Fruit fly (Drosophila melanogaster): ENCODE measurements around the gene CG32485.
A peak's percentile ranks its signal among the peaks of the same experiment; 100 is the strongest.

CG32485 gene

dm6 chr3L:3083329-3084083, 33.4 kb downstream of the CG32485 start (continued):
- TF ChIP-seq CG42726 (GFP tag; IDR thresholded peaks at IDR 0.05; ENCODE audit: partially characterized antibody): 0 out of 2 replicates have a peak, but pooled peaks have one; percentile 7
- TF ChIP-seq CG15479 (GFP tag; optimal IDR thresholded peaks at IDR 0.05): no peak
- peak; percentile 87 for TF ChIP-seq CG6813 (GFP tag; optimal IDR thresholded peaks at IDR 0.05)
- no peak for TF ChIP-seq lmd (GFP tag; IDR thresholded peaks at IDR 0.05)
- TF ChIP-seq CG12744 (GFP tag; optimal IDR thresholded peaks at IDR 0.05): no peak
- no peak for TF ChIP-seq CG6175 (GFP tag; IDR thresholded peaks at IDR 0.05)
- peak; percentile 77 for TF ChIP-seq CG6254 (GFP tag; optimal IDR thresholded peaks at IDR 0.05)
- peak; percentile 37 for TF ChIP-seq CG17385 (GFP tag; optimal IDR thresholded peaks at IDR 0.05)
- TF ChIP-seq CG12236 (GFP tag; optimal IDR thresholded peaks at IDR 0.05): peak; percentile 33
- 0 out of 3 replicates have a peak, but pooled peaks have one; percentile 44 for TF ChIP-seq CG11093 (GFP tag; IDR thresholded peaks at IDR 0.05)
- peak; percentile 69 for TF ChIP-seq CG1603 (tag; optimal IDR thresholded peaks at IDR 0.05)
- TF ChIP-seq CG33213 (GFP tag; optimal IDR thresholded peaks at IDR 0.05): no peak
- no peak for TF ChIP-seq sc (optimal IDR thresholded peaks at IDR 0.05)
- peak; percentile 45 for TF ChIP-seq sc (GFP tag; optimal IDR thresholded peaks at IDR 0.05)
- no peak for TF ChIP-seq Hr39 (optimal IDR thresholded peaks at IDR 0.05)
- no peak for TF ChIP-seq so (GFP tag; IDR thresholded peaks at IDR 0.05)
- peak; percentile 56 for TF ChIP-seq Jarid2 (GFP tag; optimal IDR thresholded peaks at IDR 0.05)
- peak; percentile 10 to 39 for TF ChIP-seq Trl (optimal IDR thresholded peaks at IDR 0.05)
- peak; percentile 56 for TF ChIP-seq Trl (GFP tag; optimal IDR thresholded peaks at IDR 0.05)
- TF ChIP-seq CG9932 (GFP tag; IDR thresholded peaks at IDR 0.05): peak; percentile 4; the same call in 1 of the 2 replicates
- no peak for TF ChIP-seq Lpt (GFP tag; optimal IDR thresholded peaks at IDR 0.05)
- TF ChIP-seq CG7928 (GFP tag; optimal IDR thresholded peaks at IDR 0.05): no peak
- TF ChIP-seq CG10543 (GFP tag; optimal IDR thresholded peaks at IDR 0.05): peak; percentile 89
- no peak for TF ChIP-seq az2 (GFP tag; optimal IDR thresholded peaks at IDR 0.05)
- TF ChIP-seq inv (GFP tag; IDR thresholded peaks at IDR 0.05; ENCODE audit: partially characterized antibody): no peak
- no peak for TF ChIP-seq CG10565 (GFP tag; optimal IDR thresholded peaks at IDR 0.05)
- TF ChIP-seq wek (GFP tag; optimal IDR thresholded peaks at IDR 0.05): peak; percentile 53
- peak; percentile 70 for TF ChIP-seq CG15696 (tag; optimal IDR thresholded peaks at IDR 0.05)
- no peak for TF ChIP-seq phol (tag; optimal IDR thresholded peaks at IDR 0.05)
- peak; percentile 75 for TF ChIP-seq ATbp (GFP tag; optimal IDR thresholded peaks at IDR 0.05)
- TF ChIP-seq CG12071 (GFP tag; optimal IDR thresholded peaks at IDR 0.05): peak; percentile 63
- TF ChIP-seq eve (GFP tag; optimal IDR thresholded peaks at IDR 0.05): peak in 1 of 2 experiments; percentile 77
- TF ChIP-seq Ravus (GFP tag; IDR thresholded peaks at IDR 0.05): no peak
- TF ChIP-seq CG6654 (GFP tag; optimal IDR thresholded peaks at IDR 0.05): peak; percentile 7
- TF ChIP-seq CG2116 (GFP tag; optimal IDR thresholded peaks at IDR 0.05): peak; percentile 35
- TF ChIP-seq zen2 (GFP tag; IDR thresholded peaks at IDR 0.05; ENCODE audit: partially characterized antibody): no peak
- no peak for TF ChIP-seq slp2 (GFP tag; optimal IDR thresholded peaks at IDR 0.05)
- no peak for TF ChIP-seq Dip2 (GFP tag; IDR thresholded peaks at IDR 0.05)
- peak; percentile 74 for TF ChIP-seq CG8089 (GFP tag; optimal IDR thresholded peaks at IDR 0.05)
- peak; percentile 47 for TF ChIP-seq CG4707 (GFP tag; optimal IDR thresholded peaks at IDR 0.05)
- no peak for TF ChIP-seq Sox102F (GFP tag; optimal IDR thresholded peaks at IDR 0.05)
- no peak for TF ChIP-seq ken (GFP tag; IDR thresholded peaks at IDR 0.05)
- peak; percentile 50 for TF ChIP-seq schlank (tag; optimal IDR thresholded peaks at IDR 0.05)
- peak; percentile 81 for TF ChIP-seq Xrp1 (GFP tag; IDR thresholded peaks at IDR 0.05)
- no peak; the same call in 2 of the 3 replicates for TF ChIP-seq B-H1 (GFP tag; IDR thresholded peaks at IDR 0.05)
- 0 out of 2 replicates have a peak, but pooled peaks have one; percentile 27 for TF ChIP-seq wdn (GFP tag; IDR thresholded peaks at IDR 0.05)
- no peak for TF ChIP-seq CG14965 (GFP tag; optimal IDR thresholded peaks at IDR 0.05; ENCODE audit: borderline replicate concordance)
- TF ChIP-seq CG1602 (GFP tag; optimal IDR thresholded peaks at IDR 0.05): no peak
- TF ChIP-seq Hr3 (GFP tag; optimal IDR thresholded peaks at IDR 0.05): no peak
- peak; percentile 97 for TF ChIP-seq crol (GFP tag; IDR thresholded peaks at IDR 0.05)

All from whole organism, embryonic.